Fruit fly (Drosophila melanogaster): ENCODE measurements around the gene Setd3.
A peak's percentile ranks its signal among the peaks of the same experiment; 100 is the strongest.

Gene Setd3

DNA sequence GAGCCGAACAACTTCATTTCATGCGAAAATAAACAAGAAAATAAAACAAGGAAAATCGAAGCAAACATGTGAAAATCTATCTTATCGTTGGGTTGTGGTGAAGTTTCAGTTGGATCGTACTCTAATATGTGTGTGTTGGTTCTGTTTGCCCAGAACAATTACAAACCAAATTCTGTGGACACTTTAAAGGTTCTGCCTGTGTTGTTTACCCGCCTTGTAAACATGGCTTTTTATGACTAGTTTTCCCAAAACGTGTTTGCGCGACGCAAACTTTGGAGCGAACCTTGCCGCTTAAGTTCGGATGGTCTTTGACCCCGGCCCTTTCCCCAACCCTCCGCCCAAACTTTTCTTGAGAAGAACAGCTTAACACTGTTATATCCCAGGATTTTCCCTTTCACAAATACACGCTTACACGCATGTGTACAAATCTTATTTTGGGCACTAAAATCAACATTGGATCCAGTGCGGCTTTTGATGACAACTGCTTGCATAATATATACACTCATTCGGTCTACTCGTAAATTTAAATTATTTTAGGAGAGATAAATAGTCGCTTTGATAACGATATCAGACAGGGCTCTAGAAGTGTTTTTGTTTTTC lies 35.7 kb upstream of the Setd3 start:
- TF ChIP-seq dmrt11E (tag; optimal IDR thresholded peaks at IDR 0.05) (peak; percentile 90), pb (GFP tag; optimal IDR thresholded peaks at IDR 0.05) (peak; percentile 75), Lim3 (GFP tag; IDR thresholded peaks at IDR 0.05) (no peak), CG8944 (GFP tag; optimal IDR thresholded peaks at IDR 0.05) (peak; percentile 86), lola (GFP tag; optimal IDR thresholded peaks at IDR 0.05) (peak in 1 of 3 experiments; percentile 83), NfI (GFP tag; optimal IDR thresholded peaks at IDR 0.05) (peak; percentile 30), bsh (GFP tag; optimal IDR thresholded peaks at IDR 0.05) (peak in 1 of 2 experiments; percentile 87), CG6813 (GFP tag; optimal IDR thresholded peaks at IDR 0.05) (peak; percentile 96), CG11456 (GFP tag; IDR thresholded peaks at IDR 0.05) (peak; percentile 81), ci (GFP tag; IDR thresholded peaks at IDR 0.05) (peak; percentile 89), CG4404 (GFP tag; IDR thresholded peaks at IDR 0.05) (peak; percentile 58), CG10366 (GFP tag; IDR thresholded peaks at IDR 0.05) (peak; percentile 47; the same call in 1 of the 2 replicates), zfh2 (GFP tag; optimal IDR thresholded peaks at IDR 0.05) (peak; percentile 25), mirr (GFP tag; optimal IDR thresholded peaks at IDR 0.05) (peak; percentile 78), CG18476 (GFP tag; optimal IDR thresholded peaks at IDR 0.05) (peak; percentile 82), unpg (GFP tag; optimal IDR thresholded peaks at IDR 0.05) (peak; percentile 79), Ets65A (GFP tag) (peak; percentile 65), Bteb2 (GFP tag; optimal IDR thresholded peaks at IDR 0.05) (peak; percentile 57), da (GFP tag; optimal IDR thresholded peaks at IDR 0.05) (peak; percentile 72), stwl (tag; optimal IDR thresholded peaks at IDR 0.05) (peak; percentile 53), Neu2 (GFP tag; optimal IDR thresholded peaks at IDR 0.05; ENCODE audit: borderline replicate concordance) (peak; percentile 44), pita (GFP tag; optimal IDR thresholded peaks at IDR 0.05) (no peak), aop (GFP tag; IDR thresholded peaks at IDR 0.05) (no peak), nom (GFP tag; optimal IDR thresholded peaks at IDR 0.05) (no peak), CG3281 (GFP tag; optimal IDR thresholded peaks at IDR 0.05) (peak; percentile 70), NC2α (GFP tag; optimal IDR thresholded peaks at IDR 0.05) (peak; percentile 90), CG6272 (GFP tag; IDR thresholded peaks at IDR 0.05) (no peak), bab2 (GFP tag; optimal IDR thresholded peaks at IDR 0.05) (peak; percentile 90), CTCF (GFP tag; optimal IDR thresholded peaks at IDR 0.05) (peak; percentile 30), CG17802 (tag; optimal IDR thresholded peaks at IDR 0.05) (peak; percentile 30), vnd (GFP tag; IDR thresholded peaks at IDR 0.05; ENCODE audit: partially characterized antibody) (no peak), Taf1 (GFP tag; IDR thresholded peaks at IDR 0.05) (no peak), Doc2 (GFP tag; IDR thresholded peaks at IDR 0.05) (no peak), CG13123 (GFP tag; optimal IDR thresholded peaks at IDR 0.05) (peak; percentile 93), Six4 (GFP tag; optimal IDR thresholded peaks at IDR 0.05) (peak; percentile 90), Ssrp (tag; optimal IDR thresholded peaks at IDR 0.05) (peak; percentile 17), Hr3 (GFP tag; optimal IDR thresholded peaks at IDR 0.05) (peak; percentile 63), Elba2 (GFP tag; optimal IDR thresholded peaks at IDR 0.05) (no peak), ind (GFP tag; optimal IDR thresholded peaks at IDR 0.05) (peak; percentile 8), CG4424 (GFP tag; optimal IDR thresholded peaks at IDR 0.05) (peak; percentile 72), al (GFP tag; IDR thresholded peaks at IDR 0.05) (no peak; the same call in 1 of the 2 replicates), HLH54F (GFP tag; optimal IDR thresholded peaks at IDR 0.05) (peak; percentile 26), fu2 (GFP tag; optimal IDR thresholded peaks at IDR 0.05) (peak; percentile 26), slou (GFP tag; optimal IDR thresholded peaks at IDR 0.05) (peak; percentile 66), CG12155 (GFP tag; optimal IDR thresholded peaks at IDR 0.05) (peak; percentile 42), eve (GFP tag; optimal IDR thresholded peaks at IDR 0.05) (peak in 1 of 2 experiments; percentile 55), CG10543 (GFP tag; optimal IDR thresholded peaks at IDR 0.05) (peak; percentile 88), CG15601 (tag; optimal IDR thresholded peaks at IDR 0.05) (peak; percentile 96), CG13287 (GFP tag; IDR thresholded peaks at IDR 0.05; ENCODE audit: partially characterized antibody) (no peak), Hr51 (GFP tag; optimal IDR thresholded peaks at IDR 0.05) (peak in 1 of 2 experiments; percentile 89)
